Fruit fly (Drosophila melanogaster) whole organism, embryonic: Measurements from ENCODE around the gene asun.

Experiments used
- Ada2b ChIP-seq: fragments of 200-800 bp; sonication (Bioruptor generic); IDR thresholded peaks from 2 replicates; pipeline ENCODE4 v1.3.6; 2022; ENCODE audit warnings: missing biosample characterization, missing genetic modification characterization
- BtbVII ChIP-seq: fragments of 200-800 bp; sonication (Bioruptor generic); optimal IDR thresholded peaks from 3 replicates; lab custom pipeline; 2017; ENCODE audit warnings: missing biosample characterization, mild to moderate bottlenecking, missing genetic modification characterization
- CG10462 ChIP-seq: fragments of 200-800 bp; sonication (Bioruptor generic); optimal IDR thresholded peaks from 2 replicates; lab custom pipeline; 2016; ENCODE audit warnings: missing biosample characterization, missing genetic modification characterization
- CG10979 ChIP-seq: fragments of 200-800 bp; sonication (Bioruptor generic); optimal IDR thresholded peaks from 2 replicates; lab custom pipeline; 2018; ENCODE audit warnings: missing biosample characterization, mild to moderate bottlenecking, missing genetic modification characterization, moderate library complexity
- CG11723 ChIP-seq: fragments of 200-800 bp; sonication (Bioruptor generic); optimal IDR thresholded peaks from 2 replicates; lab custom pipeline; 2017; ENCODE audit warnings: missing biosample characterization, mild to moderate bottlenecking, missing genetic modification characterization
- CG13287 ChIP-seq: fragments of 200-800 bp; sonication (Bioruptor generic); IDR thresholded peaks from 2 replicates; pipeline ENCODE4 v1.3.6; 2022; ENCODE audit warnings: missing biosample characterization, missing genetic modification characterization; ENCODE audit not compliant: partially characterized antibody
- CG15011 ChIP-seq: fragments of 200-800 bp; sonication (Bioruptor generic); optimal IDR thresholded peaks from 3 replicates; lab custom pipeline; 2018; ENCODE audit warnings: missing biosample characterization, mild to moderate bottlenecking, missing genetic modification characterization
- CG17186 ChIP-seq: fragments of 200-800 bp; sonication (Bioruptor generic); optimal IDR thresholded peaks from 3 replicates; lab custom pipeline; 2017; ENCODE audit warnings: missing biosample characterization, missing genetic modification reagents, missing genetic modification characterization
- CG2199 ChIP-seq: fragments of 200-800 bp; sonication (Bioruptor generic); IDR thresholded peaks from 3 replicates; pipeline ENCODE4 v1.3.6; 2022; ENCODE audit warnings: missing biosample characterization, missing genetic modification characterization
- CG31365 ChIP-seq: fragments of 200-800 bp; sonication (Bioruptor generic); optimal IDR thresholded peaks from 2 replicates; lab custom pipeline; 2018; ENCODE audit warnings: missing biosample characterization, mild to moderate bottlenecking, missing genetic modification characterization
- CG31441 ChIP-seq: fragments of 200-800 bp; sonication (Bioruptor generic); IDR thresholded peaks from 2 replicates; pipeline ENCODE4 v1.3.6; 2022; ENCODE audit warnings: missing biosample characterization, missing genetic modification characterization
- CG6689 ChIP-seq: fragments of 200-800 bp; sonication (Bioruptor generic); IDR thresholded peaks from 2 replicates; pipeline ENCODE4 v1.3.6; 2022; ENCODE audit warnings: missing biosample characterization, missing genetic modification characterization
- CG6791 ChIP-seq: fragments of 200-800 bp; sonication (Bioruptor generic); IDR thresholded peaks from 3 replicates; pipeline ENCODE4 v1.3.6; 2022; ENCODE audit warnings: missing biosample characterization, missing genetic modification characterization; ENCODE audit not compliant: partially characterized antibody
- CG7745 ChIP-seq: fragments of 200-800 bp; sonication (Bioruptor generic); optimal IDR thresholded peaks from 2 replicates; lab custom pipeline; 2018; ENCODE audit warnings: missing biosample characterization, mild to moderate bottlenecking, missing genetic modification characterization, moderate library complexity
- CG8359 ChIP-seq: fragments of 200-800 bp; sonication (Bioruptor generic); optimal IDR thresholded peaks from 2 replicates; lab custom pipeline; 2017; ENCODE audit warnings: missing biosample characterization, mild to moderate bottlenecking, missing genetic modification characterization, borderline replicate concordance
- D19B ChIP-seq: fragments of 200-800 bp; sonication (Bioruptor generic); optimal IDR thresholded peaks from 2 replicates; lab custom pipeline; 2017; ENCODE audit warnings: missing biosample characterization, mild to moderate bottlenecking, missing genetic modification characterization
- Deaf1 ChIP-seq: fragments of 200-800 bp; optimal IDR thresholded peaks from 3 replicates; lab custom pipeline; 2019; ENCODE audit warnings: missing biosample characterization, mild to moderate bottlenecking, missing genetic modification characterization, moderate library complexity
- Dek ChIP-seq: fragments of 200-800 bp; sonication (Bioruptor generic); optimal IDR thresholded peaks from 3 replicates; lab custom pipeline; 2019; ENCODE audit warnings: missing biosample characterization, mild to moderate bottlenecking, missing genetic modification characterization, moderate library complexity
- Dfd ChIP-seq, 2 experiments: fragments of >200 bp; optimal IDR thresholded peaks; 2 replicates each; lab custom pipeline; 2017; ENCODE audit warnings: missing biosample characterization in 2 of 2, missing genetic modification characterization in 2 of 2
- Dip2 ChIP-seq: fragments of 200-800 bp; sonication (Bioruptor generic); IDR thresholded peaks from 2 replicates; pipeline ENCODE4 v1.3.6; 2022; ENCODE audit warnings: missing biosample characterization, missing genetic modification characterization
- HLH3B ChIP-seq: fragments of 200-800 bp; sonication (Bioruptor generic); IDR thresholded peaks from 2 replicates; pipeline ENCODE4 v1.3.6; 2022; ENCODE audit warnings: missing biosample characterization, missing genetic modification characterization
- HLH4C ChIP-seq: fragments of 200-800 bp; sonication (Bioruptor generic); IDR thresholded peaks from 3 replicates; pipeline ENCODE4 v1.3.6; 2022; ENCODE audit warnings: missing biosample characterization, missing genetic modification characterization; ENCODE audit not compliant: partially characterized antibody
- Hr39 ChIP-seq: fragments of >200 bp; optimal IDR thresholded peaks from 2 replicates; lab custom pipeline; 2017
- Hr78 ChIP-seq, 2 experiments: fragments of 200-800 bp in 1 of 2; fragments of >200 bp in 1 of 2; sonication (Bioruptor generic) in 1 of 2; optimal IDR thresholded peaks; 2 replicates each; lab custom pipeline; 2017 to 2019; ENCODE audit warnings: missing biosample characterization in 2 of 2, missing genetic modification characterization in 2 of 2, mild to moderate bottlenecking in 1 of 2, moderate library complexity in 1 of 2
- MBD-R2 ChIP-seq: fragments of 200-800 bp; sonication (Bioruptor generic); IDR thresholded peaks from 2 replicates; pipeline ENCODE4 v1.3.6; 2022; ENCODE audit warnings: missing biosample characterization, missing genetic modification characterization
- MESR4 ChIP-seq: fragments of 200-800 bp; sonication (Bioruptor generic); optimal IDR thresholded peaks from 2 replicates; lab custom pipeline; 2018; ENCODE audit warnings: missing biosample characterization, mild to moderate bottlenecking, missing genetic modification characterization, moderate library complexity
- Sox100B ChIP-seq: fragments of 200-800 bp; sonication (Bioruptor generic); optimal IDR thresholded peaks from 3 replicates; lab custom pipeline; 2018; ENCODE audit warnings: missing biosample characterization, mild to moderate bottlenecking, missing genetic modification characterization
- Stat92E ChIP-seq, 3 experiments: fragments of >200 bp in 2 of 3; fragments of 200-800 bp in 1 of 3; sonication (Bioruptor generic) in 1 of 3; optimal IDR thresholded peaks; 2 replicates each; lab custom pipeline; 2017 to 2019; ENCODE audit warnings: missing biosample characterization in 3 of 3, missing genetic modification characterization in 3 of 3, mild to moderate bottlenecking in 1 of 3, moderate library complexity in 1 of 3
- bab2 ChIP-seq: fragments of 200-800 bp; sonication (Bioruptor generic); optimal IDR thresholded peaks from 2 replicates; lab custom pipeline; 2016; ENCODE audit warnings: missing biosample characterization, missing genetic modification characterization
- bbx ChIP-seq: fragments of 200-800 bp; sonication (Bioruptor generic); IDR thresholded peaks from 2 replicates; pipeline ENCODE4 v1.3.6; 2022; ENCODE audit warnings: missing biosample characterization, missing genetic modification characterization; ENCODE audit not compliant: partially characterized antibody
- bowl ChIP-seq: fragments of 200-800 bp; sonication (Bioruptor generic); IDR thresholded peaks from 2 replicates; pipeline ENCODE4 v1.3.6; 2022; ENCODE audit warnings: missing biosample characterization, missing genetic modification characterization
- cas ChIP-seq: fragments of 200-800 bp; sonication (Bioruptor generic); IDR thresholded peaks from 2 replicates; pipeline ENCODE4 v1.3.6; 2022; ENCODE audit warnings: missing biosample characterization, missing genetic modification characterization
- dan ChIP-seq: fragments of 200-800 bp; sonication (Bioruptor generic); IDR thresholded peaks from 2 replicates; pipeline ENCODE4 v1.3.6; 2022; ENCODE audit warnings: missing biosample characterization, missing genetic modification characterization
- ems ChIP-seq: fragments of 200-800 bp; sonication (Bioruptor generic); optimal IDR thresholded peaks from 3 replicates; lab custom pipeline; 2016; ENCODE audit warnings: missing biosample characterization, missing genetic modification characterization
- fd3F ChIP-seq: fragments of 200-800 bp; sonication (Bioruptor generic); optimal IDR thresholded peaks from 2 replicates; lab custom pipeline; 2018; ENCODE audit warnings: missing biosample characterization, mild to moderate bottlenecking, missing genetic modification characterization, moderate library complexity
- fu2 ChIP-seq: fragments of 200-800 bp; sonication (Bioruptor generic); optimal IDR thresholded peaks from 2 replicates; lab custom pipeline; 2016; ENCODE audit warnings: missing biosample characterization, missing genetic modification characterization
- ham ChIP-seq: fragments of 200-800 bp; sonication (Bioruptor generic); IDR thresholded peaks from 2 replicates; pipeline ENCODE4 v1.3.6; 2022; ENCODE audit warnings: missing biosample characterization, missing genetic modification characterization
- her ChIP-seq: fragments of 200-800 bp; sonication (Bioruptor generic); optimal IDR thresholded peaks from 2 replicates; lab custom pipeline; 2016; ENCODE audit warnings: missing biosample characterization, missing genetic modification characterization
- kay ChIP-seq: fragments of 200-800 bp; sonication (Bioruptor generic); optimal IDR thresholded peaks from 2 replicates; lab custom pipeline; 2016; ENCODE audit warnings: missing biosample characterization, missing genetic modification characterization
- luna ChIP-seq: fragments of 200-800 bp; sonication (Bioruptor generic); optimal IDR thresholded peaks from 2 replicates; lab custom pipeline; 2016; ENCODE audit warnings: missing biosample characterization, missing genetic modification characterization
- onecut ChIP-seq: fragments of 200-800 bp; sonication (Bioruptor generic); IDR thresholded peaks from 2 replicates; pipeline ENCODE4 v1.3.6; 2022; ENCODE audit warnings: missing biosample characterization, missing genetic modification characterization
- phol ChIP-seq: fragments of 200-800 bp; sonication (Bioruptor generic); optimal IDR thresholded peaks from 3 replicates; lab custom pipeline; 2018; ENCODE audit warnings: missing biosample characterization, mild to moderate bottlenecking, missing genetic modification characterization, moderate library complexity
- pum ChIP-seq: fragments of 200-800 bp; sonication (Bioruptor generic); optimal IDR thresholded peaks from 2 replicates; lab custom pipeline; 2016; ENCODE audit warnings: missing biosample characterization, missing genetic modification characterization
- pzg ChIP-seq: fragments of 200-800 bp; sonication (Bioruptor generic); optimal IDR thresholded peaks from 3 replicates; lab custom pipeline; 2018; ENCODE audit warnings: missing biosample characterization, mild to moderate bottlenecking, missing genetic modification characterization, moderate library complexity
- rib ChIP-seq: fragments of 200-800 bp; sonication (Bioruptor generic); IDR thresholded peaks from 2 replicates; pipeline ENCODE4 v1.3.6; 2022; ENCODE audit warnings: missing biosample characterization, missing genetic modification characterization
- sr ChIP-seq: fragments of 200-800 bp; sonication (Bioruptor generic); IDR thresholded peaks from 3 replicates; pipeline ENCODE4 v1.3.6; 2022; ENCODE audit warnings: missing biosample characterization, missing genetic modification characterization
- toy ChIP-seq: fragments of 200-800 bp; sonication (Bioruptor generic); IDR thresholded peaks from 2 replicates; pipeline ENCODE4 v1.3.6; 2022; ENCODE audit warnings: missing biosample characterization, missing genetic modification characterization
- ttk ChIP-seq: fragments of 200-800 bp; sonication (Bioruptor generic); IDR thresholded peaks from 2 replicates; pipeline ENCODE4 v2.1.2; 2022; ENCODE audit warnings: missing biosample characterization, missing genetic modification characterization
- zf30C ChIP-seq: fragments of 200-800 bp; sonication (Bioruptor generic); optimal IDR thresholded peaks from 3 replicates; lab custom pipeline; 2018; ENCODE audit warnings: missing biosample characterization, mild to moderate bottlenecking, missing genetic modification characterization

asun gene

DNA sequence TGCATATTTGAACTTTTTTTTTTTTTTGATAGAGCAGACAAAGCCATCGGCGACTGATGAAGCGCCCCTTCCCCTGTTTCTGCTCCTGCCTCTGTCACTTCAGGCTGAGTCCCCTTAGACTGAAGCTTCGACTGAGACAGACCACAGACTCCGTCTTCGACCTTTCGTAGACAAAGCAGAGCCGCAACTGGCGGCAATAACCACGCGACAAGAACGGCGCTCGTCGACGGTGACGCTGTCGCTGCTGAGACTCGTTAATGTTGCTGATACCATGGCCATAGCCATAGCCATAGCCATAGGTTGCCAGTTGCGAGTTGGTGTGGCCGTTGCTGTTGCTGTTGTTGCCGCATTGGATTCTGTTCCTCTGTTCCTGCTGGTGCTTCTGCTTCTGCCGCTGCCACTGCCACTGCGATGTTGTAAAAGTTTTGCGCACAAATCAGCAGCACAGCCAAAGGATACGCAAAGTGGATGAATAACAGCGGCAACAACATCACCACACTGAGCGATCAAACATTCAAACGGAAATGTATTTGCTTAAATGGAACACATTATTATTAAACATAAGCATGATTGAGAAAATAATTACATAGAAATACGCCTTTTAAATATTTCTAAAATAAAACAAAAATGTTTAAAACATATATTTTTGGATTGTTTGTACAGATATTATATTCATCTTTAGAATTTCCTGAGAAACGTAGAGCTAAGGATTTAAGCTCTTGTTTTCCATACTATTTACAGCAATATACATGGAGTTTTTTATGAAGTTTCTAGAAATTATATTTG is 40.6 kb upstream of the asun start (continued):
- TF ChIP-seq Deaf1 (tag; lab: Kevin White, UChicago) (peak; percentile 82), ham (GFP tag; lab: Robert Waterston, UW) (no peak), sr (0 out of 3 replicates have a peak, but pooled peaks have one; percentile 39), CG7745 (no peak), HLH4C (no peak), CG2199 (peak; percentile 99), bbx (GFP tag; lab: Robert Waterston, UW) (peak; percentile 50), CG17186 (GFP tag; lab: Kevin White, UChicago) (no peak), kay (GFP tag; lab: Kevin White, UChicago) (no peak), ttk (GFP tag; lab: Robert Waterston, UW) (no peak; the same call in 1 of the 2 replicates), Sox100B (GFP tag; lab: Kevin White, UChicago) (peak; percentile 45), CG15011 (peak; percentile 25), her (GFP tag; lab: Kevin White, UChicago) (peak; percentile 29), ems (GFP tag; lab: Kevin White, UChicago) (no peak), fd3F (GFP tag; lab: Kevin White, UChicago) (no peak), pzg (GFP tag; lab: Kevin White, UChicago) (no peak), MBD-R2 (GFP tag; lab: Robert Waterston, UW) (no peak), CG8359 (GFP tag; lab: Kevin White, UChicago) (no peak), CG31365 (peak; percentile 22), BtbVII (GFP tag; lab: Kevin White, UChicago) (peak; percentile 43), CG31441 (GFP tag; lab: Robert Waterston, UW) (no peak), cas (no peak), CG6791 (GFP tag; lab: Robert Waterston, UW) (peak; percentile 52; the same call in 1 of the 3 replicates), Dip2 (no peak), bab2 (GFP tag; lab: Kevin White, UChicago) (no peak), bowl (GFP tag; lab: Robert Waterston, UW) (no peak), HLH3B (GFP tag; lab: Robert Waterston, UW) (0 out of 2 replicates have a peak, but pooled peaks have one; percentile 16), CG6689 (GFP tag; lab: Robert Waterston, UW) (no peak), CG10462 (GFP tag; lab: Kevin White, UChicago) (no peak), Hr39 (lab: Kevin White, UChicago) (no peak), MESR4 (GFP tag; lab: Kevin White, UChicago) (no peak), rib (GFP tag; lab: Robert Waterston, UW) (no peak), zf30C (GFP tag; lab: Kevin White, UChicago) (peak; percentile 21), Stat92E (GFP tag; optimal IDR thresholded peaks at IDR 0.05; lab: Kevin White, UChicago) (no peak), Hr78 (GFP tag; optimal IDR thresholded peaks at IDR 0.05; lab: Kevin White, UChicago) (no peak), onecut (peak; percentile 22; the same call in 1 of the 2 replicates), toy (GFP tag; lab: Robert Waterston, UW) (0 out of 2 replicates have a peak, but pooled peaks have one; percentile 24), fu2 (GFP tag; lab: Kevin White, UChicago) (no peak), dan (GFP tag; lab: Robert Waterston, UW) (no peak), pum (GFP tag; lab: Kevin White, UChicago) (no peak), CG10979 (tag; lab: Kevin White, UChicago) (no peak), D19B (GFP tag; lab: Kevin White, UChicago) (no peak), Dfd (GFP tag; optimal IDR thresholded peaks at IDR 0.05; lab: Kevin White, UChicago) (no peak), phol (peak; percentile 53), CG13287 (GFP tag; lab: Robert Waterston, UW) (no peak; the same call in 1 of the 2 replicates), Dek (no peak), luna (GFP tag; lab: Kevin White, UChicago) (no peak), Ada2b (no peak), CG11723 (GFP tag; lab: Kevin White, UChicago) (no peak)
